Fruit fly (Drosophila melanogaster) ovary, adult (tissue): ENCODE results near the gene mRpL36.

Experiments used
- CG17801 ChIP-seq: fragments of 200-800 bp; optimal IDR thresholded peaks from 2 replicates; lab custom pipeline; 2019; ENCODE audit warnings: missing biosample characterization, mild to moderate bottlenecking, missing genetic modification characterization, moderate library complexity; ENCODE audit not compliant: partially characterized antibody

The mRpL36 gene

dm6 chr3L:8080790-8081189 lies 44.1 kb downstream of the mRpL36 start:
- TF ChIP-seq CG17801 (GFP tag; lab: Kevin White, UChicago), result no peak

- no peak for TF ChIP-seq CG17801 (GFP tag; lab: Kevin White, UChicago)
Measured at dm6 chr3L:8079598-8079997, 45.3 kb downstream of the mRpL36 start.

dm6 chr3L:8077953-8078352 lies 47.0 kb downstream of the mRpL36 start:
- TF ChIP-seq CG17801 (GFP tag; lab: Kevin White, UChicago), result no peak

DNA sequence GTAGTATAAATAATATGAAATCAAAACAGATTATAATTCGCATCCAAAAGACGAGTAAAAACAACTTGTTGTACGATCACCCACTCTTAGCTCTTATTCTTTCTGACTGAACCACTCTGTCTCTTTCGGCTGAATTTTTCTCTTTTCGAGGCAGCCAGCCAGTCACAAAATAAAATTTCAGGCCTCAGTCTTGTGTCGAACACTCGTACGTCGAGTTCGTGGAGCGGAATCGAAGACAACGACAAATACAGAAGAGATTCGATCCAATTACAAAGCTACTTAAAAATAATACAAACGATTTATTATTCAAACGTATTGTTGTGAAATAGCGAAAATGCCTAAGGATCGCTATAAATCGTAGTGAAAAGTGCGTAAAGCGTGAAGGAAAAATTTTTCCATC lies 47.7 kb downstream of the mRpL36 start:
- TF ChIP-seq CG17801 (GFP tag; lab: Kevin White, UChicago), result peak; percentile 12

DNA sequence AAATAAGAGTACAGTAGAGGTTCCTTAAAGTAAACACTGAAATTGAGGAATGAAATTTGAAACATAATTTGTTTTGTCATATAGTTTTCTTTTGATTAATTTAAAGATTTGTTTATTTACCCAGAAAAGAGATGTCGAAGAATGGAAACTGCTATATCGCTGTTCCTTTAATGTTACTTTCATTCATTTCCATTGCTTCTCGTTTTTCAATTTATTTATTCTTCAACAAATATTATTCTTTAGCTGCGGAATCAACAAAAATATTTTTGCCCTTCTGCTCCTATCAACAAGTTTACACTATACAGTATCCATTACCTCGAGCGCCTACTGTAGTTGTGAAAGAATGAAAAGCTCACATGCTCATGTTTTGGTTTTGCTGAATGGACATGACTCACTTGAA lies 48.8 kb downstream of the mRpL36 start:
- TF ChIP-seq CG17801 (GFP tag; lab: Kevin White, UChicago), result peak; percentile 57

dm6 chr3L:8074944-8075343 lies 50.0 kb downstream of the mRpL36 start:
- no peak for TF ChIP-seq CG17801 (GFP tag; lab: Kevin White, UChicago)
